Worm (Caenorhabditis elegans): ENCODE results near the gene F55H2.5.

Gene F55H2.5

ce11 chrIII:9511055-9511520 is at the start of gene F55H2.5:
Gene F55H2.5, plus strand, starts transcription at chrIII:9511470.
- TF ChIP-seq egl-13 (tag; optimal IDR thresholded peaks at IDR 0.05) (no peak), lin-13 (GFP tag; optimal IDR thresholded peaks at IDR 0.05) (no peak), unc-30 (tag; optimal IDR thresholded peaks at IDR 0.05) (no peak), skn-1 (tag; optimal IDR thresholded peaks at IDR 0.05) (no peak), nhr-28 (tag; optimal IDR thresholded peaks at IDR 0.05) (no peak), nhr-77 (tag; optimal IDR thresholded peaks at IDR 0.05) (no peak), nhr-71 (tag; optimal IDR thresholded peaks at IDR 0.05) (no peak), mef-2 (tag; optimal IDR thresholded peaks at IDR 0.05) (no peak), aha-1 (tag; optimal IDR thresholded peaks at IDR 0.05) (no peak), rnt-1 (tag; optimal IDR thresholded peaks at IDR 0.05) (no peak), hlh-17 (GFP tag; optimal IDR thresholded peaks at IDR 0.05; ENCODE audit: borderline replicate concordance) (no peak), sup-37 (GFP tag; optimal IDR thresholded peaks at IDR 0.05) (no peak), tlp-1 (tag; optimal IDR thresholded peaks at IDR 0.05) (no peak), zag-1 (tag; optimal IDR thresholded peaks at IDR 0.05) (no peak), pqm-1 (tag; optimal IDR thresholded peaks at IDR 0.05) (no peak), nhr-237 (tag; optimal IDR thresholded peaks at IDR 0.05) (no peak), egl-27 (tag; optimal IDR thresholded peaks at IDR 0.05) (no peak), unc-130 (tag; optimal IDR thresholded peaks at IDR 0.05) (no peak)

DNA sequence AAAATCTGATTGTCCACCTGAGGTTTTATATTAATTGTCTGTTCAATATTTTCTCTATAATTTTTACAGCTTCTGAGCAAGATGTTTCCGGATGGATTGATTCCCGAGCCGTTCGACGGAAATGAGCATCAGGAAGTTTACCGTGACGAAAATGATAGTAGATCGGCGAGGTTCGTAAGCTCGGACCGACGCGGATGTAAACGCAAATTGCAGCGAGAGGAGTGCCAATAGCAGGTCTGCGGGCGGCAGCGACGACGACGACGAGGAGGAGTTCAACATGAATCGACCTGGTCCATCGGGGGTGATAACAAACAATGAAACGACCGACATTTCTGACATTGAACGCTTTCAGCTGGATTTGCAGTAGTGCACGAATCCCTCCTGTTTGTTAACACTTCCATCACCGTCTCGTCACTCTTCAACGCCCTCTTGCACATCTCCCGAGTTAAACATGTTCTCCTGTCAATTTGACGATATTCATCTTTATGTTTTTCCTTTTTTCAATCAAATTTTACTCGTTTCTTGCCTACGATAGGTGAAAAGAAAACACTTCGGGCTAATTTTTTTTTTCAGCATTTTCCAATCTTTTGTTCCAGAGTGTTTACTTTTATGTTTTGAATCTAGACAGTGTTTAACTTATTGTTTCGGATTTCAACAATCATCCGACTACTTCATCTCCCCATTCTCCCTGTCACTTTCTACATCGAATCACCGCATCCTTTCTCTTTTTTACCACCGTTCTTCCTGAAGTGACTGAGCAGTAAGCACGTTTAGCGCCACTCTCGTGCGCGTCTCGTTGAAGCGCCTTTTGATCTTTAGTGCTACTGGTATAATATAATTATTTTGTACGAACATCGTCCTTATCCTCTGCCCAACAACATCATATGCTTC is 49.1 kb upstream of the F55H2.5 start:
- no peak for TF ChIP-seq nhr-237 (tag; optimal IDR thresholded peaks at IDR 0.05)
- no peak for TF ChIP-seq elt-3 (tag; optimal IDR thresholded peaks at IDR 0.05)
- TF ChIP-seq blmp-1 (tag; optimal IDR thresholded peaks at IDR 0.05) = peak; percentile 12
- TF ChIP-seq snpc-4 (tag; optimal IDR thresholded peaks at IDR 0.05) = no peak
- no peak for TF ChIP-seq ceh-63 (GFP tag; optimal IDR thresholded peaks at IDR 0.05)
- no peak for TF ChIP-seq nhr-71 (tag; optimal IDR thresholded peaks at IDR 0.05)
- TF ChIP-seq mdl-1 (tag; optimal IDR thresholded peaks at IDR 0.05) = no peak
- TF ChIP-seq mep-1 (tag; optimal IDR thresholded peaks at IDR 0.05) = no peak

DNA sequence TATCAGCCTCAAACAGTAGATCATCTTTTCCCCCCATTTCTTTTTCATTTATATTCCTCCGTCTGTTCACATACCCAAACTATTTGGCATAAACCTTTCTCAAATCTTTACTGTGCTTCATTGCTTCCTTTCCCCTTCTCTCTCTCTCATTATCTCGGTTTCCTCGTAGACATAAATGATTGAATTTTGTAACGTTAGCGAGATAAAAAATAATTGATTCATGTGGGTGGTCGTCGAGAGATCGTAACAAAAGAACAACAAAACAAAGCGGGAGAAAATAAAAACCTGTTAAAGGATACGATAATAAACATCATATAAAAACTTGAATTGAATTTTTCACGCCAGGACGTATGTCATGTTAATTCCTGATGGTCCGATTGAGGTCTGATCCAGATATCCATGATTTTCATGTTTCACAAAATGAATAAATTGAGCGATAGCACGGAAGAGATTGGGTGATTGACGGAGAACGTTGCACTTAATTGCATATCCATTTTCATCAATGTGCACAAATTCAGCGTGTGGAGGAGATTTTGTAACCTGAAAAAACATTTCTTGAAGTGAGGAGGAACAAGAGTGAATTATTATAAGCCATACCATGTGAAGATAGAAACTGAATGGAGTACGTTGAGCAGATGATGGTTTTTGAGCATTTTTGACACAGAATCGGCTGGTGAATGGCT is 48.3 kb upstream of the F55H2.5 start:
- TF ChIP-seq pqm-1 (tag; optimal IDR thresholded peaks at IDR 0.05) = no peak
- TF ChIP-seq blmp-1 (tag; optimal IDR thresholded peaks at IDR 0.05) = peak; percentile 11
- peak; percentile 12 for TF ChIP-seq nhr-71 (tag; optimal IDR thresholded peaks at IDR 0.05)
- no peak for TF ChIP-seq unc-130 (tag; optimal IDR thresholded peaks at IDR 0.05)
- TF ChIP-seq egl-27 (tag; optimal IDR thresholded peaks at IDR 0.05) = no peak
- TF ChIP-seq mep-1 (tag; optimal IDR thresholded peaks at IDR 0.05) = no peak
- TF ChIP-seq unc-98 (GFP tag; IDR thresholded peaks at IDR 0.05) = no peak
- no peak for TF ChIP-seq skn-1 (tag; optimal IDR thresholded peaks at IDR 0.05)
- peak; percentile 17 for TF ChIP-seq aly-2 (tag; optimal IDR thresholded peaks at IDR 0.05)
- TF ChIP-seq mef-2 (tag; optimal IDR thresholded peaks at IDR 0.05) = no peak
- no peak for TF ChIP-seq egl-13 (tag; optimal IDR thresholded peaks at IDR 0.05)
- no peak for TF ChIP-seq ceh-63 (GFP tag; optimal IDR thresholded peaks at IDR 0.05)
- TF ChIP-seq efl-1 (optimal IDR thresholded peaks at IDR 0.05) = no peak
- peak in 1 of 2 experiments; percentile 88 for TF ChIP-seq efl-1 (GFP tag; optimal IDR thresholded peaks at IDR 0.05 in 1 of 2)

ce11 chrIII:9465424-9465823 is 45.8 kb upstream of the F55H2.5 start, which contains the start of gene B0464.9:
Gene B0464.9, plus strand, starts transcription at chrIII:9465767.
- no peak for TF ChIP-seq nhr-12 (tag; optimal IDR thresholded peaks at IDR 0.05)
- TF ChIP-seq tlp-1 (tag; optimal IDR thresholded peaks at IDR 0.05) = no peak
- TF ChIP-seq pqm-1 (tag; optimal IDR thresholded peaks at IDR 0.05) = no peak
- TF ChIP-seq blmp-1 (tag; optimal IDR thresholded peaks at IDR 0.05) = peak; percentile 51
- peak; percentile 74 for TF ChIP-seq xbp-1 (tag; optimal IDR thresholded peaks at IDR 0.05)
- no peak for TF ChIP-seq unc-30 (tag; optimal IDR thresholded peaks at IDR 0.05)
- no peak for TF ChIP-seq zip-4 (GFP tag; optimal IDR thresholded peaks at IDR 0.05)
- TF ChIP-seq unc-130 (tag; optimal IDR thresholded peaks at IDR 0.05) = no peak
- TF ChIP-seq ceh-63 (GFP tag; optimal IDR thresholded peaks at IDR 0.05) = no peak
- TF ChIP-seq tbx-2 (tag; optimal IDR thresholded peaks at IDR 0.05) = peak; percentile 81
- peak; percentile 83 for TF ChIP-seq nhr-47 (tag; optimal IDR thresholded peaks at IDR 0.05)
- peak; percentile 78 for TF ChIP-seq dsc-1 (tag; optimal IDR thresholded peaks at IDR 0.05)
- TF ChIP-seq unc-98 (GFP tag; IDR thresholded peaks at IDR 0.05) = peak; percentile 64; the same call in 1 of the 2 replicates
- no peak for TF ChIP-seq fos-1 (tag; optimal IDR thresholded peaks at IDR 0.05)
- peak; percentile 16 to 70 (median 64) for TF ChIP-seq dpl-1 (GFP tag; optimal IDR thresholded peaks at IDR 0.05)
- no peak for TF ChIP-seq ceh-8 (GFP tag; optimal IDR thresholded peaks at IDR 0.05)
- peak; percentile 94 for TF ChIP-seq nhr-85 (tag)
- peak; percentile 77 to 83 for TF ChIP-seq lsy-2 (tag; optimal IDR thresholded peaks at IDR 0.05)
- TF ChIP-seq F16B12.6 (tag; optimal IDR thresholded peaks at IDR 0.05) = no peak
- TF ChIP-seq nhr-90 (tag; optimal IDR thresholded peaks at IDR 0.05; ENCODE audit: poor library complexity) = peak; percentile 88
- TF ChIP-seq ztf-11 (tag; optimal IDR thresholded peaks at IDR 0.05) = peak in 1 of 2 experiments; percentile 87
- no peak for TF ChIP-seq alr-1 (tag; optimal IDR thresholded peaks at IDR 0.05; ENCODE audit: borderline replicate concordance)
